Fruit fly (Drosophila melanogaster) whole organism, wandering third instar larva: ENCODE measurements around the gene ssh.

Experiments used
- Abd-B ChIP-seq: fragments of >200 bp; optimal IDR thresholded peaks from 2 replicates; lab custom pipeline; 2017; ENCODE audit warnings: missing biosample characterization, missing genetic modification characterization
- CG32264 ChIP-seq: fragments of 200-800 bp; sonication (Bioruptor generic); optimal IDR thresholded peaks from 2 replicates; lab custom pipeline; 2016; ENCODE audit warnings: missing biosample characterization, missing genetic modification characterization
- CG9705 ChIP-seq: fragments of 200-800 bp; sonication (Bioruptor generic); optimal IDR thresholded peaks from 2 replicates; lab custom pipeline; 2018; ENCODE audit warnings: missing biosample characterization, mild to moderate bottlenecking, missing genetic modification characterization
- CrebA ChIP-seq: fragments of 200-800 bp; sonication (Bioruptor generic); optimal IDR thresholded peaks from 2 replicates; lab custom pipeline; 2016; ENCODE audit warnings: missing biosample characterization, mild to moderate bottlenecking, missing genetic modification characterization, borderline replicate concordance
- Dfd ChIP-seq: fragments of >200 bp; optimal IDR thresholded peaks from 2 replicates; lab custom pipeline; 2017; ENCODE audit warnings: missing biosample characterization, missing genetic modification characterization
- Dif ChIP-seq: fragments of 200-275, 200-300 bp; sonication (Bioruptor generic); optimal IDR thresholded peaks from 2 replicates; lab custom pipeline; 2018; ENCODE audit warnings: missing biosample characterization, missing genetic modification characterization; ENCODE audit not compliant: partially characterized antibody
- GATAd ChIP-seq: sonication (Bioruptor generic); optimal IDR thresholded peaks from 2 replicates; lab custom pipeline; 2016; ENCODE audit warnings: missing biosample characterization, missing genetic modification characterization
- HLH106 ChIP-seq: fragments of 200-800 bp; optimal IDR thresholded peaks from 3 replicates; lab custom pipeline; 2019; ENCODE audit warnings: missing biosample characterization, mild to moderate bottlenecking, missing genetic modification characterization, moderate library complexity
- Hnf4 ChIP-seq: fragments of 200-800 bp; sonication (Bioruptor generic); optimal IDR thresholded peaks from 2 replicates; lab custom pipeline; 2016; ENCODE audit warnings: missing biosample characterization, mild to moderate bottlenecking, missing genetic modification characterization
- Hr78 ChIP-seq: fragments of >200 bp; optimal IDR thresholded peaks from 2 replicates; lab custom pipeline; 2017; ENCODE audit warnings: missing biosample characterization, missing genetic modification characterization
- Hr83 ChIP-seq: fragments of 200-300 bp; sonication (Bioruptor generic); optimal IDR thresholded peaks from 2 replicates; lab custom pipeline; 2016; ENCODE audit warnings: missing biosample characterization, mild to moderate bottlenecking, missing genetic modification characterization, moderate library complexity; ENCODE audit not compliant: poor library complexity, severe bottlenecking
- Jra ChIP-seq: sonication (Bioruptor generic); optimal IDR thresholded peaks from 2 replicates; lab custom pipeline; 2016; ENCODE audit warnings: missing biosample characterization, missing genetic modification characterization
- Mio ChIP-seq: sonication (Bioruptor generic); optimal IDR thresholded peaks from 2 replicates; lab custom pipeline; 2016; ENCODE audit warnings: missing biosample characterization, missing genetic modification characterization
- Myc ChIP-seq: fragments of >200 bp; optimal IDR thresholded peaks from 2 replicates; lab custom pipeline; 2017
- N ChIP-seq: fragments of >200 bp; optimal IDR thresholded peaks from 2 replicates; lab custom pipeline; 2018; ENCODE audit warnings: missing biosample characterization, missing external identifiers, missing genetic modification characterization
- OdsH ChIP-seq: fragments of 200-800 bp; sonication (Bioruptor generic); optimal IDR thresholded peaks from 2 replicates; lab custom pipeline; 2016; ENCODE audit warnings: missing biosample characterization, mild to moderate bottlenecking, missing genetic modification characterization
- Rel ChIP-seq, 2 experiments: fragments of 200-800 bp; sonication (Bioruptor generic) in 1 of 2; optimal IDR thresholded peaks; 2 replicates in 1 of 2; 3 replicates in 1 of 2; lab custom pipeline; 2016 to 2019; ENCODE audit warnings: mild to moderate bottlenecking in 2 of 2, missing biosample characterization in 2 of 2, missing genetic modification characterization in 2 of 2, moderate library complexity in 1 of 2
- Sp1 ChIP-seq: fragments of 200-800 bp; sonication (Bioruptor generic); optimal IDR thresholded peaks from 3 replicates; lab custom pipeline; 2019; ENCODE audit warnings: missing biosample characterization, mild to moderate bottlenecking, missing genetic modification characterization, moderate library complexity
- Vsx2 ChIP-seq: fragments of 200-300, 225-300 bp; sonication (Bioruptor generic); optimal IDR thresholded peaks from 2 replicates; lab custom pipeline; 2018; ENCODE audit warnings: missing biosample characterization, missing genetic modification characterization; ENCODE audit not compliant: partially characterized antibody
- br ChIP-seq: fragments of 200-800 bp; sonication (Bioruptor generic); optimal IDR thresholded peaks from 2 replicates; lab custom pipeline; 2016; ENCODE audit warnings: missing biosample characterization, missing genetic modification characterization
- brk ChIP-seq: fragments of 200-800 bp; sonication (Bioruptor generic); optimal IDR thresholded peaks from 2 replicates; lab custom pipeline; 2016; ENCODE audit warnings: missing biosample characterization, mild to moderate bottlenecking, missing genetic modification characterization
- dl ChIP-seq, 2 experiments: fragments of 175-275, 200-275 bp in 1 of 2; fragments of 200-275 bp in 1 of 2; sonication (Bioruptor generic); optimal IDR thresholded peaks; lab custom pipeline; 2018; ENCODE audit warnings: mild to moderate bottlenecking in 2 of 2, missing biosample characterization in 2 of 2, missing genetic modification characterization in 2 of 2, moderate library complexity in 2 of 2; ENCODE audit not compliant: partially characterized antibody in 2 of 2, insufficient read depth in 1 of 2
- dmrt93B ChIP-seq: fragments of 200-800 bp; sonication (Bioruptor generic); optimal IDR thresholded peaks from 2 replicates; lab custom pipeline; 2018; ENCODE audit warnings: missing biosample characterization, mild to moderate bottlenecking, missing genetic modification characterization
- dsf ChIP-seq: sonication (Bioruptor generic); optimal IDR thresholded peaks from 2 replicates; lab custom pipeline; 2016; ENCODE audit warnings: missing biosample characterization, missing genetic modification characterization, borderline replicate concordance
- ey ChIP-seq: fragments of 200-800 bp; sonication (Bioruptor generic); optimal IDR thresholded peaks from 2 replicates; lab custom pipeline; 2016; ENCODE audit warnings: missing biosample characterization, missing genetic modification characterization
- foxo ChIP-seq, 2 experiments: fragments of 200-800 bp; sonication (Bioruptor generic); optimal IDR thresholded peaks; 2 replicates in 1 of 2; 3 replicates in 1 of 2; lab custom pipeline; 2016 to 2017; ENCODE audit warnings: missing biosample characterization in 2 of 2, missing genetic modification characterization in 2 of 2
- fru ChIP-seq: fragments of 200-800 bp; sonication (Bioruptor generic); optimal IDR thresholded peaks from 3 replicates; lab custom pipeline; 2016; ENCODE audit warnings: missing biosample characterization, mild to moderate bottlenecking, missing genetic modification characterization
- h ChIP-seq: fragments of 200-800 bp; sonication (Bioruptor generic); optimal IDR thresholded peaks from 3 replicates; lab custom pipeline; 2016; ENCODE audit warnings: missing biosample characterization, mild to moderate bottlenecking, missing genetic modification characterization
- jim ChIP-seq: fragments of 175-275, 200-325 bp; sonication (Bioruptor generic); optimal IDR thresholded peaks from 2 replicates; lab custom pipeline; 2016; ENCODE audit warnings: missing biosample characterization, mild to moderate bottlenecking, missing genetic modification characterization
- lola ChIP-seq: fragments of >200 bp; optimal IDR thresholded peaks from 2 replicates; lab custom pipeline; 2017; ENCODE audit warnings: missing biosample characterization, missing genetic modification characterization
- pan ChIP-seq: fragments of >200 bp; optimal IDR thresholded peaks from 2 replicates; lab custom pipeline; 2017
- psq ChIP-seq: fragments of 200-800 bp; sonication (Bioruptor generic); optimal IDR thresholded peaks from 3 replicates; lab custom pipeline; 2017; ENCODE audit warnings: missing biosample characterization, mild to moderate bottlenecking, missing genetic modification characterization, moderate library complexity
- sage ChIP-seq: fragments of 200-800 bp; sonication (Bioruptor generic); optimal IDR thresholded peaks from 2 replicates; lab custom pipeline; 2016; ENCODE audit warnings: missing biosample characterization, mild to moderate bottlenecking, missing genetic modification characterization
- tai ChIP-seq: sonication (Bioruptor generic); optimal IDR thresholded peaks from 2 replicates; lab custom pipeline; 2016; ENCODE audit warnings: missing biosample characterization, missing genetic modification characterization
- usp ChIP-seq: fragments of >200 bp; optimal IDR thresholded peaks from 2 replicates; lab custom pipeline; 2017; ENCODE audit warnings: missing biosample characterization, missing genetic modification characterization
- woc ChIP-seq: sonication (Bioruptor generic); optimal IDR thresholded peaks from 2 replicates; lab custom pipeline; 2016; ENCODE audit warnings: missing biosample characterization, mild to moderate bottlenecking, missing genetic modification characterization

Gene ssh

DNA sequence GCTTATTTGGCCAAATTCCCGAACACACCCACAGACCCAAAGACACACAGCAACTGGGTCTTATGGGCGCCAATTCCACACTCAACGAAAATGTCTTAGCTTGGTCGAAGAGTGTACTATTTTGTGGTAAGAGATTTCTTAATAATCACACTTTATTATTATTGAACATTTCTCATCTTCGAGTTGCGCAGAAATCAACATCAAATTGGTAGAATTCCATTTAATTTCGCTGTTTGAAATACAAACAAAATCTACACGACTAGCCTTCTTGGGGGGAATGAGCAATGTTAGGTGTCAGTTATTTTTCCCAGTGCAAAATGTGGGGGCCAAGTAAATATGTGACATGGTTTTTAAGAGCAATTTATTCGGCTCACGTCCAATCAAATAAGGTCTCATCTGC is 53.8 kb downstream of the ssh start:
- TF ChIP-seq OdsH (no peak), pan (lab: Kevin White, UChicago) (no peak), fru (GFP tag; lab: Kevin White, UChicago) (no peak), foxo (GFP tag; optimal IDR thresholded peaks at IDR 0.05; lab: Kevin White, UChicago) (no peak), dsf (GFP tag; lab: Kevin White, UChicago) (no peak), h (GFP tag; lab: Kevin White, UChicago) (no peak), usp (no peak), Hr78 (GFP tag; lab: Kevin White, UChicago) (no peak), woc (GFP tag; lab: Kevin White, UChicago) (no peak), tai (GFP tag; lab: Kevin White, UChicago) (no peak), br (GFP tag; lab: Kevin White, UChicago) (no peak), CG32264 (GFP tag; lab: Kevin White, UChicago) (no peak), ey (no peak), Rel (GFP tag; optimal IDR thresholded peaks at IDR 0.05; lab: Kevin White, UChicago) (no peak), Rel (tag; optimal IDR thresholded peaks at IDR 0.05; lab: Kevin White, UChicago) (no peak)
- TF ChIP-seq, all 38 proteins: peak for 0

dm6 chr3R:24890217-24890616 is 54.5 kb downstream of the ssh start:
- TF ChIP-seq Vsx2 (GFP tag; lab: Kevin White, UChicago) (no peak), HLH106 (no peak), foxo (GFP tag; optimal IDR thresholded peaks at IDR 0.05; lab: Kevin White, UChicago) (no peak), woc (GFP tag; lab: Kevin White, UChicago) (no peak), dsf (GFP tag; lab: Kevin White, UChicago) (no peak), psq (no peak)

dm6 chr3R:24889303-24889892 is 55.4 kb downstream of the ssh start:
- TF ChIP-seq GATAd (GFP tag; lab: Kevin White, UChicago) (no peak), woc (GFP tag; lab: Kevin White, UChicago) (no peak), dmrt93B (GFP tag; lab: Kevin White, UChicago) (no peak), brk (GFP tag; lab: Kevin White, UChicago) (no peak), Hr83 (GFP tag; lab: Kevin White, UChicago) (no peak), psq (no peak), Myc (no peak), HLH106 (no peak), jim (GFP tag; lab: Kevin White, UChicago) (no peak), Jra (GFP tag; lab: Kevin White, UChicago) (no peak), Hr78 (GFP tag; lab: Kevin White, UChicago) (no peak), h (GFP tag; lab: Kevin White, UChicago) (peak; percentile 54), Dfd (GFP tag; lab: Kevin White, UChicago) (no peak), usp (no peak), br (GFP tag; lab: Kevin White, UChicago) (peak; percentile 10), Hnf4 (GFP tag; lab: Kevin White, UChicago) (no peak), pan (lab: Kevin White, UChicago) (no peak), sage (no peak), CrebA (no peak), foxo (GFP tag; optimal IDR thresholded peaks at IDR 0.05; lab: Kevin White, UChicago) (no peak), Sp1 (GFP tag; lab: Kevin White, UChicago) (no peak), Rel (GFP tag; optimal IDR thresholded peaks at IDR 0.05; lab: Kevin White, UChicago) (no peak), Rel (tag; optimal IDR thresholded peaks at IDR 0.05; lab: Kevin White, UChicago) (peak; percentile 76), dsf (GFP tag; lab: Kevin White, UChicago) (no peak), Vsx2 (GFP tag; lab: Kevin White, UChicago) (peak; percentile 10), Mio (GFP tag; lab: Kevin White, UChicago) (no peak), CG9705 (no peak), Dif (GFP tag; lab: Kevin White, UChicago) (no peak), tai (GFP tag; lab: Kevin White, UChicago) (no peak), dl (GFP tag; optimal IDR thresholded peaks at IDR 0.05; lab: Kevin White, UChicago; ENCODE audit: insufficient read depth in 1 of 2, partially characterized antibody in 2 of 2) (no peak), OdsH (no peak), N (GFP tag; lab: Kevin White, UChicago) (no peak), lola (GFP tag; lab: Kevin White, UChicago) (no peak), Abd-B (GFP tag; lab: Kevin White, UChicago) (no peak)
